Worm (Caenorhabditis elegans) whole organism, early embryonic: ENCODE data around the gene C56C10.9.

Source experiments
- B0310.2 ChIP-seq: sonication (generic microtip); optimal IDR thresholded peaks from 2 replicates; lab custom pipeline; 2016; ENCODE audit warnings: mild to moderate bottlenecking, missing genetic modification characterization, missing compliant biosample characterization
- F13C5.2 ChIP-seq: sonication (generic microtip); optimal IDR thresholded peaks from 2 replicates; lab custom pipeline; 2017; ENCODE audit warnings: mild to moderate bottlenecking, missing genetic modification characterization, inconsistent platforms, missing compliant biosample characterization
- aly-1 ChIP-seq: sonication (generic microtip); optimal IDR thresholded peaks from 2 replicates; lab custom pipeline; 2016; ENCODE audit warnings: missing genetic modification characterization, missing compliant biosample characterization
- ama-1 ChIP-seq: fragments of 150-350 bp; optimal IDR thresholded peaks from 2 replicates; lab custom pipeline; 2014
- ceh-13 ChIP-seq: fragments of 200-800 bp; sonication (Bioruptor generic); optimal IDR thresholded peaks from 2 replicates; lab custom pipeline; 2018; ENCODE audit warnings: mild to moderate bottlenecking, missing genetic modification characterization, missing compliant biosample characterization
- ceh-36 ChIP-seq: sonication (generic microtip); optimal IDR thresholded peaks from 2 replicates; lab custom pipeline; 2016; ENCODE audit warnings: missing genetic modification characterization, inconsistent platforms, missing compliant biosample characterization
- ets-7 ChIP-seq: sonication (generic microtip); optimal IDR thresholded peaks from 2 replicates; lab custom pipeline; 2016; ENCODE audit warnings: missing genotype, missing genetic modification characterization, missing compliant biosample characterization
- flt-1 ChIP-seq: fragments of 200-800 bp; sonication (Bioruptor generic); IDR thresholded peaks from 2 replicates; pipeline ENCODE4 v1.3.6; 2022; ENCODE audit warnings: missing genetic modification characterization, missing compliant biosample characterization
- hmbx-1 ChIP-seq: sonication (generic microtip); optimal IDR thresholded peaks from 2 replicates; lab custom pipeline; 2016; ENCODE audit warnings: mild to moderate bottlenecking, missing genetic modification characterization, missing compliant biosample characterization
- hmg-4 ChIP-seq: fragments of 200-800 bp; sonication (Bioruptor generic); optimal IDR thresholded peaks from 2 replicates; lab custom pipeline; 2018; ENCODE audit warnings: mild to moderate bottlenecking, missing genetic modification characterization, missing compliant biosample characterization
- hnd-1 ChIP-seq: sonication (generic microtip); optimal IDR thresholded peaks from 2 replicates; lab custom pipeline; 2016; ENCODE audit warnings: missing genetic modification characterization, missing compliant biosample characterization
- pes-1 ChIP-seq: fragments of 200-800 bp; sonication (Bioruptor generic); IDR thresholded peaks from 2 replicates; pipeline ENCODE4 v1.3.6; 2022; ENCODE audit warnings: missing genetic modification reagents, missing genetic modification characterization, missing compliant biosample characterization
- scrt-1 ChIP-seq: fragments of 200-800 bp; sonication (Bioruptor generic); IDR thresholded peaks from 2 replicates; pipeline ENCODE4 v1.3.6; 2022; ENCODE audit warnings: missing genetic modification characterization, missing compliant biosample characterization
- sea-1 ChIP-seq: fragments of 200-800 bp; sonication (Bioruptor generic); conservative IDR thresholded peaks from 2 replicates; pipeline ENCODE4 v1.3.6; 2022; ENCODE audit warnings: missing genetic modification characterization, missing compliant biosample characterization
- tbx-11 ChIP-seq: fragments of 200-800 bp; sonication (Bioruptor generic); IDR thresholded peaks from 2 replicates; pipeline ENCODE4 v1.3.6; 2022; ENCODE audit warnings: missing genetic modification characterization, missing compliant biosample characterization
- tbx-37 ChIP-seq: fragments of 200-800 bp; sonication (Bioruptor generic); conservative IDR thresholded peaks from 2 replicates; pipeline ENCODE4 v1.3.6; 2022; ENCODE audit warnings: missing genetic modification reagents, missing genetic modification characterization, missing compliant biosample characterization
- tra-4 ChIP-seq: sonication (generic microtip); optimal IDR thresholded peaks from 2 replicates; lab custom pipeline; 2017; ENCODE audit warnings: missing genetic modification characterization, missing compliant biosample characterization

Gene C56C10.9

ce11 chrII:6592251-6592650 is at the start of gene C56C10.9:
Gene C56C10.9 (minus strand): TSS chrII:6592351.
- TF ChIP-seq B0310.2 (tag; lab: Kevin White, UChicago) (no peak), sea-1 (GFP tag; lab: Robert Waterston, UW) (no peak), tbx-11 (GFP tag; lab: Robert Waterston, UW) (no peak), hmg-4 (no peak), flt-1 (GFP tag; lab: Robert Waterston, UW) (no peak), scrt-1 (GFP tag; lab: Robert Waterston, UW) (no peak), tbx-37 (no peak), ama-1 (lab: Kevin White, UChicago) (no peak), ets-7 (tag; lab: Kevin White, UChicago) (no peak), ceh-36 (tag; lab: Kevin White, UChicago) (no peak), hmbx-1 (tag; lab: Kevin White, UChicago) (no peak), tra-4 (no peak), pes-1 (GFP tag; lab: Robert Waterston, UW) (no peak), hnd-1 (tag; lab: Kevin White, UChicago) (no peak), F13C5.2 (no peak)

ce11 chrII:6637854-6638253 is 45.7 kb upstream of the C56C10.9 start:
- no peak for TF ChIP-seq F13C5.2

ce11 chrII:6636136-6636535 is 44.0 kb upstream of the C56C10.9 start, which contains the start of gene T19D12.5:
Gene T19D12.5 (minus strand): TSS chrII:6636236.
- TF ChIP-seq tbx-11 (GFP tag; lab: Robert Waterston, UW), result no peak
- TF ChIP-seq hmg-4, result no peak
- no peak for TF ChIP-seq ceh-13 (GFP tag; lab: Kevin White, UChicago)
- TF ChIP-seq ets-7 (tag; lab: Kevin White, UChicago), result no peak
- TF ChIP-seq tra-4, result no peak
- TF ChIP-seq ama-1 (lab: Kevin White, UChicago), result no peak
- TF ChIP-seq pes-1 (GFP tag; lab: Robert Waterston, UW), result no peak
- no peak for TF ChIP-seq sea-1 (GFP tag; lab: Robert Waterston, UW)
- TF ChIP-seq ceh-36 (tag; lab: Kevin White, UChicago), result no peak
- TF ChIP-seq hnd-1 (tag; lab: Kevin White, UChicago), result no peak
- TF ChIP-seq scrt-1 (GFP tag; lab: Robert Waterston, UW), result no peak
- TF ChIP-seq tbx-37, result no peak
- no peak for TF ChIP-seq flt-1 (GFP tag; lab: Robert Waterston, UW)
- no peak for TF ChIP-seq hmbx-1 (tag; lab: Kevin White, UChicago)
- no peak for TF ChIP-seq aly-1
- no peak for TF ChIP-seq B0310.2 (tag; lab: Kevin White, UChicago)
- TF ChIP-seq F13C5.2, result no peak

ce11 chrII:6631995-6632394 is 39.8 kb upstream of the C56C10.9 start:
- TF ChIP-seq B0310.2 (tag; lab: Kevin White, UChicago) (no peak), hmg-4 (no peak), ceh-13 (GFP tag; lab: Kevin White, UChicago) (no peak), ceh-36 (tag; lab: Kevin White, UChicago) (no peak), hmbx-1 (tag; lab: Kevin White, UChicago) (no peak), pes-1 (GFP tag; lab: Robert Waterston, UW) (no peak), ets-7 (tag; lab: Kevin White, UChicago) (no peak), tbx-37 (no peak)

- no peak for TF ChIP-seq B0310.2 (tag; lab: Kevin White, UChicago)
- no peak for TF ChIP-seq scrt-1 (GFP tag; lab: Robert Waterston, UW)
- no peak for TF ChIP-seq ceh-36 (tag; lab: Kevin White, UChicago)
- no peak for TF ChIP-seq ceh-13 (GFP tag; lab: Kevin White, UChicago)
- no peak for TF ChIP-seq tbx-37
- TF ChIP-seq sea-1 (GFP tag; lab: Robert Waterston, UW), result no peak
- no peak for TF ChIP-seq aly-1
- no peak for TF ChIP-seq F13C5.2
- no peak for TF ChIP-seq ama-1 (lab: Kevin White, UChicago)
- TF ChIP-seq hmg-4, result no peak
- TF ChIP-seq ets-7 (tag; lab: Kevin White, UChicago), result no peak
- no peak for TF ChIP-seq tra-4
- no peak for TF ChIP-seq tbx-11 (GFP tag; lab: Robert Waterston, UW)
- TF ChIP-seq hnd-1 (tag; lab: Kevin White, UChicago), result no peak
- no peak for TF ChIP-seq pes-1 (GFP tag; lab: Robert Waterston, UW)
- TF ChIP-seq hmbx-1 (tag; lab: Kevin White, UChicago), result no peak
- TF ChIP-seq flt-1 (GFP tag; lab: Robert Waterston, UW), result no peak
These were observed 38.7 kb upstream of the C56C10.9 start, which contains the start of gene T19D12.4 for ce11 chrII:6630811-6631210. Gene T19D12.4 (plus strand): TSS chrII:6631105.

ce11 chrII:6629775-6630174 is 37.6 kb upstream of the C56C10.9 start:
- no peak for TF ChIP-seq tbx-37
- TF ChIP-seq aly-1, result no peak
- TF ChIP-seq sea-1 (GFP tag; lab: Robert Waterston, UW), result no peak
- TF ChIP-seq B0310.2 (tag; lab: Kevin White, UChicago), result no peak
- TF ChIP-seq hmg-4, result no peak
- TF ChIP-seq pes-1 (GFP tag; lab: Robert Waterston, UW), result no peak
- TF ChIP-seq hnd-1 (tag; lab: Kevin White, UChicago), result no peak
- no peak for TF ChIP-seq flt-1 (GFP tag; lab: Robert Waterston, UW)
- no peak for TF ChIP-seq F13C5.2

- TF ChIP-seq ceh-13 (GFP tag; lab: Kevin White, UChicago), result no peak
- no peak for TF ChIP-seq hnd-1 (tag; lab: Kevin White, UChicago)
- no peak for TF ChIP-seq B0310.2 (tag; lab: Kevin White, UChicago)
- no peak for TF ChIP-seq tbx-37
- TF ChIP-seq hmbx-1 (tag; lab: Kevin White, UChicago), result no peak
- no peak for TF ChIP-seq sea-1 (GFP tag; lab: Robert Waterston, UW)
- TF ChIP-seq tra-4, result no peak
- TF ChIP-seq flt-1 (GFP tag; lab: Robert Waterston, UW), result no peak
- TF ChIP-seq hmg-4, result no peak
- TF ChIP-seq tbx-11 (GFP tag; lab: Robert Waterston, UW), result no peak
- TF ChIP-seq pes-1 (GFP tag; lab: Robert Waterston, UW), result no peak
- no peak for TF ChIP-seq ceh-36 (tag; lab: Kevin White, UChicago)
These were observed 36.2 kb upstream of the C56C10.9 start for ce11 chrII:6628397-6628796.
